Fruit fly (Drosophila melanogaster) whole organism, embryonic: Measurements from ENCODE around the gene CG15282.

Experiments
- ATbp ChIP-seq: fragments of 200-800 bp; sonication (Bioruptor generic); optimal IDR thresholded peaks from 2 replicates; lab custom pipeline; 2017; ENCODE audit warnings: missing biosample characterization, mild to moderate bottlenecking, missing genetic modification characterization, missing genetic modification reagents
- Blimp-1 ChIP-seq: fragments of 200-800 bp; sonication (Bioruptor generic); optimal IDR thresholded peaks from 3 replicates; lab custom pipeline; 2018; ENCODE audit warnings: missing biosample characterization, missing genetic modification characterization, mild to moderate bottlenecking, moderate library complexity, missing genetic modification reagents
- CG10431 ChIP-seq: fragments of 200-800 bp; sonication (Bioruptor generic); optimal IDR thresholded peaks from 3 replicates; lab custom pipeline; 2018; ENCODE audit warnings: missing biosample characterization, mild to moderate bottlenecking, missing genetic modification characterization
- CG10462 ChIP-seq: fragments of 200-800 bp; sonication (Bioruptor generic); optimal IDR thresholded peaks from 2 replicates; lab custom pipeline; 2016; ENCODE audit warnings: missing biosample characterization, missing genetic modification characterization
- CG11504 ChIP-seq: fragments of 200-800 bp; sonication (Bioruptor generic); optimal IDR thresholded peaks from 3 replicates; lab custom pipeline; 2019; ENCODE audit warnings: missing biosample characterization, mild to moderate bottlenecking, missing genetic modification characterization, moderate library complexity
- CG11696 ChIP-seq: fragments of 200-800 bp; sonication (Bioruptor generic); IDR thresholded peaks from 2 replicates; pipeline ENCODE4 v1.3.6; 2022; ENCODE audit warnings: missing biosample characterization, missing genetic modification characterization
- CG11723 ChIP-seq: fragments of 200-800 bp; sonication (Bioruptor generic); optimal IDR thresholded peaks from 2 replicates; lab custom pipeline; 2017; ENCODE audit warnings: missing biosample characterization, mild to moderate bottlenecking, missing genetic modification characterization
- CG12391 ChIP-seq: fragments of 200-800 bp; sonication (Bioruptor generic); optimal IDR thresholded peaks from 3 replicates; lab custom pipeline; 2018; ENCODE audit warnings: missing biosample characterization, mild to moderate bottlenecking, missing genetic modification characterization, moderate library complexity
- CG12659 ChIP-seq: fragments of 200-800 bp; sonication (Bioruptor generic); optimal IDR thresholded peaks from 3 replicates; lab custom pipeline; 2017; ENCODE audit warnings: mild to moderate bottlenecking, missing biosample characterization, missing genetic modification reagents, missing genetic modification characterization
- CG12769 ChIP-seq: fragments of 200-800 bp; sonication (Bioruptor generic); optimal IDR thresholded peaks from 2 replicates; lab custom pipeline; 2019; ENCODE audit warnings: missing biosample characterization, mild to moderate bottlenecking, missing genetic modification characterization, moderate library complexity
- CG14710 ChIP-seq: fragments of 200-800 bp; sonication (Bioruptor generic); optimal IDR thresholded peaks from 3 replicates; lab custom pipeline; 2019; ENCODE audit warnings: missing biosample characterization, mild to moderate bottlenecking, missing genetic modification characterization, moderate library complexity
- CG16813 ChIP-seq: fragments of 200-800 bp; sonication (Bioruptor generic); IDR thresholded peaks from 3 replicates; pipeline ENCODE4 v1.3.6; 2022; ENCODE audit warnings: missing biosample characterization, missing genetic modification characterization; ENCODE audit not compliant: partially characterized antibody
- CG16863 ChIP-seq: fragments of 200-800 bp; sonication (Bioruptor generic); optimal IDR thresholded peaks from 3 replicates; lab custom pipeline; 2016; ENCODE audit warnings: missing biosample characterization, missing genetic modification characterization
- CG17359 ChIP-seq: fragments of 200-800 bp; sonication (Bioruptor generic); optimal IDR thresholded peaks from 3 replicates; lab custom pipeline; 2018; ENCODE audit warnings: missing biosample characterization, mild to moderate bottlenecking, missing genetic modification characterization, moderate library complexity
- CG2678 ChIP-seq: fragments of 200-800 bp; sonication (Bioruptor generic); optimal IDR thresholded peaks from 3 replicates; lab custom pipeline; 2019; ENCODE audit warnings: missing biosample characterization, mild to moderate bottlenecking, missing genetic modification characterization, moderate library complexity
- CG2712 ChIP-seq: fragments of 200-800 bp; optimal IDR thresholded peaks from 3 replicates; lab custom pipeline; 2019; ENCODE audit warnings: missing biosample characterization, mild to moderate bottlenecking, missing genetic modification characterization, moderate library complexity
- CG31388 ChIP-seq: fragments of 200-800 bp; sonication (Bioruptor generic); optimal IDR thresholded peaks from 2 replicates; lab custom pipeline; 2016; ENCODE audit warnings: missing biosample characterization, missing genetic modification characterization
- CG4404 ChIP-seq: fragments of 200-800 bp; sonication (Bioruptor generic); IDR thresholded peaks from 2 replicates; pipeline ENCODE4 v1.3.6; 2022; ENCODE audit warnings: missing biosample characterization, missing genetic modification characterization
- CG4820 ChIP-seq: fragments of 200-800 bp; sonication (Bioruptor generic); optimal IDR thresholded peaks from 3 replicates; lab custom pipeline; 2016; ENCODE audit warnings: missing biosample characterization, missing genetic modification characterization
- CG6175 ChIP-seq: fragments of 200-800 bp; sonication (Bioruptor generic); IDR thresholded peaks from 3 replicates; pipeline ENCODE4 v1.3.6; 2022; ENCODE audit warnings: missing biosample characterization, missing genetic modification characterization
- CG6854 ChIP-seq: fragments of 200-800 bp; sonication (Bioruptor generic); optimal IDR thresholded peaks from 3 replicates; lab custom pipeline; 2017; ENCODE audit warnings: missing biosample characterization, mild to moderate bottlenecking, missing genetic modification characterization
- CG7271 ChIP-seq: fragments of 200-800 bp; sonication (Bioruptor generic); optimal IDR thresholded peaks from 2 replicates; lab custom pipeline; 2018; ENCODE audit warnings: missing biosample characterization, mild to moderate bottlenecking, missing genetic modification characterization, moderate library complexity
- CG7987 ChIP-seq: fragments of 200-800 bp; sonication (Bioruptor generic); optimal IDR thresholded peaks from 2 replicates; lab custom pipeline; 2018; ENCODE audit warnings: missing biosample characterization, mild to moderate bottlenecking, missing genetic modification characterization, moderate library complexity
- Deaf1 ChIP-seq: fragments of 200-800 bp; optimal IDR thresholded peaks from 3 replicates; lab custom pipeline; 2019; ENCODE audit warnings: missing biosample characterization, mild to moderate bottlenecking, missing genetic modification characterization, moderate library complexity
- Dip2 ChIP-seq: fragments of 200-800 bp; sonication (Bioruptor generic); IDR thresholded peaks from 2 replicates; pipeline ENCODE4 v1.3.6; 2022; ENCODE audit warnings: missing biosample characterization, missing genetic modification characterization
- Ets65A ChIP-seq: fragments of 200-800 bp; sonication (Bioruptor generic); peaks from one replicate; lab custom pipeline; 2016; ENCODE audit warnings: missing biosample characterization, missing genetic modification characterization
- Hand ChIP-seq: fragments of 200-800 bp; sonication (Bioruptor generic); optimal IDR thresholded peaks from 2 replicates; lab custom pipeline; 2017; ENCODE audit warnings: mild to moderate bottlenecking, missing biosample characterization, missing genetic modification reagents, missing genetic modification characterization
- Hr51 ChIP-seq, 2 experiments: fragments of 200-800 bp; sonication (Bioruptor generic); optimal IDR thresholded peaks; 2 replicates in 1 of 2; 3 replicates in 1 of 2; lab custom pipeline; 2016 to 2018; ENCODE audit warnings: missing biosample characterization in 2 of 2, missing genetic modification characterization in 2 of 2, mild to moderate bottlenecking in 1 of 2, moderate library complexity in 1 of 2
- MBD-R2 ChIP-seq: fragments of 200-800 bp; sonication (Bioruptor generic); IDR thresholded peaks from 2 replicates; pipeline ENCODE4 v1.3.6; 2022; ENCODE audit warnings: missing biosample characterization, missing genetic modification characterization
- Opbp ChIP-seq: fragments of 200-800 bp; sonication (Bioruptor generic); IDR thresholded peaks from 3 replicates; pipeline ENCODE4 v1.3.6; 2022; ENCODE audit warnings: missing biosample characterization, missing genetic modification characterization; ENCODE audit not compliant: partially characterized antibody
- aop ChIP-seq: fragments of 200-800 bp; sonication (Bioruptor generic); IDR thresholded peaks from 2 replicates; pipeline ENCODE4 v1.3.6; 2022; ENCODE audit warnings: missing biosample characterization, missing genetic modification characterization
- ara ChIP-seq: fragments of 200-800 bp; sonication (Bioruptor generic); IDR thresholded peaks from 2 replicates; pipeline ENCODE4 v1.3.6; 2022; ENCODE audit warnings: missing biosample characterization, missing genetic modification characterization
- az2 ChIP-seq: fragments of 200-800 bp; sonication (Bioruptor generic); optimal IDR thresholded peaks from 3 replicates; lab custom pipeline; 2016; ENCODE audit warnings: missing biosample characterization, missing genetic modification characterization
- bcd ChIP-seq: fragments of 200-800 bp; sonication (Bioruptor generic); optimal IDR thresholded peaks from 2 replicates; lab custom pipeline; 2017; ENCODE audit warnings: missing biosample characterization, mild to moderate bottlenecking, missing genetic modification characterization
- bsh ChIP-seq, 2 experiments: fragments of 200-800 bp; sonication (Bioruptor generic); optimal IDR thresholded peaks; 2 replicates each; lab custom pipeline; 2017 to 2018; ENCODE audit warnings: mild to moderate bottlenecking in 2 of 2, missing biosample characterization in 2 of 2, missing genetic modification characterization in 2 of 2, moderate library complexity in 1 of 2
- btn ChIP-seq: fragments of 200-800 bp; sonication (Bioruptor generic); optimal IDR thresholded peaks from 2 replicates; lab custom pipeline; 2016; ENCODE audit warnings: missing biosample characterization, missing genetic modification characterization
- crol ChIP-seq: fragments of 200-800 bp; sonication (Bioruptor generic); IDR thresholded peaks from 2 replicates; pipeline ENCODE4 v1.3.6; 2022; ENCODE audit warnings: missing biosample characterization, missing genetic modification characterization
- dan ChIP-seq: fragments of 200-800 bp; sonication (Bioruptor generic); IDR thresholded peaks from 2 replicates; pipeline ENCODE4 v1.3.6; 2022; ENCODE audit warnings: missing biosample characterization, missing genetic modification characterization
- danr ChIP-seq: fragments of 200-800 bp; sonication (Bioruptor generic); IDR thresholded peaks from 2 replicates; pipeline ENCODE4 v1.3.6; 2022; ENCODE audit warnings: missing biosample characterization, missing genetic modification characterization
- dmrt99B ChIP-seq: fragments of 200-800 bp; sonication (Bioruptor generic); optimal IDR thresholded peaks from 2 replicates; lab custom pipeline; 2018; ENCODE audit warnings: missing biosample characterization, mild to moderate bottlenecking, missing genetic modification characterization, moderate library complexity
- grau ChIP-seq: fragments of 200-800 bp; optimal IDR thresholded peaks from 3 replicates; lab custom pipeline; 2019; ENCODE audit warnings: missing biosample characterization, mild to moderate bottlenecking, missing genetic modification characterization, moderate library complexity
- ham ChIP-seq: fragments of 200-800 bp; sonication (Bioruptor generic); IDR thresholded peaks from 2 replicates; pipeline ENCODE4 v1.3.6; 2022; ENCODE audit warnings: missing biosample characterization, missing genetic modification characterization
- pum ChIP-seq: fragments of 200-800 bp; sonication (Bioruptor generic); optimal IDR thresholded peaks from 2 replicates; lab custom pipeline; 2016; ENCODE audit warnings: missing biosample characterization, missing genetic modification characterization
- row ChIP-seq: fragments of 200-800 bp; sonication (Bioruptor generic); IDR thresholded peaks from 3 replicates; pipeline ENCODE4 v1.3.6; 2022; ENCODE audit warnings: missing biosample characterization, missing genetic modification characterization
- sd ChIP-seq: fragments of 200-800 bp; sonication (Bioruptor generic); optimal IDR thresholded peaks from 3 replicates; lab custom pipeline; 2018; ENCODE audit warnings: missing biosample characterization, mild to moderate bottlenecking, missing genetic modification characterization, moderate library complexity
- stc ChIP-seq: fragments of 200-800 bp; sonication (Bioruptor generic); IDR thresholded peaks from 2 replicates; pipeline ENCODE4 v1.3.6; 2022; ENCODE audit warnings: missing biosample characterization, missing genetic modification characterization
- tio ChIP-seq: fragments of 200-800 bp; sonication (Bioruptor generic); optimal IDR thresholded peaks from 2 replicates; lab custom pipeline; 2017; ENCODE audit warnings: missing biosample characterization, missing genetic modification characterization, inconsistent platforms
- unpg ChIP-seq: fragments of 200-800 bp; sonication (Bioruptor generic); optimal IDR thresholded peaks from 3 replicates; lab custom pipeline; 2018; ENCODE audit warnings: missing biosample characterization, mild to moderate bottlenecking, missing genetic modification characterization, moderate library complexity
- usp ChIP-seq: fragments of >200 bp; optimal IDR thresholded peaks from 2 replicates; lab custom pipeline; 2017; ENCODE audit warnings: missing biosample characterization, missing genetic modification characterization
- vvl ChIP-seq: fragments of 200-800 bp; sonication (Bioruptor generic); IDR thresholded peaks from 2 replicates; pipeline ENCODE4 v1.3.6; 2022; ENCODE audit warnings: missing biosample characterization, missing genetic modification characterization

CG15282 gene

dm6 chr2L:14697938-14698337 is 14.3 kb upstream of the CG15282 start (continued):
- TF ChIP-seq Ets65A (GFP tag; lab: Kevin White, UChicago) (no peak), danr (no peak), CG17359 (tag; lab: Kevin White, UChicago) (peak; percentile 9), CG31388 (GFP tag; lab: Kevin White, UChicago) (no peak), CG4404 (GFP tag; lab: Robert Waterston, UW) (no peak), crol (no peak), CG12659 (peak; percentile 1), Dip2 (GFP tag; lab: Robert Waterston, UW) (no peak), CG12391 (tag; lab: Kevin White, UChicago) (peak; percentile 6), row (GFP tag; lab: Robert Waterston, UW) (peak; percentile 54; the same call in 1 of the 3 replicates), CG2678 (tag; lab: Kevin White, UChicago) (peak; percentile 38), dmrt99B (peak; percentile 53), CG2712 (tag; lab: Kevin White, UChicago) (peak; percentile 24), Hr51 (GFP tag; optimal IDR thresholded peaks at IDR 0.05; lab: Kevin White, UChicago) (peak in 1 of 2 experiments; percentile 30), vvl (GFP tag; lab: Robert Waterston, UW) (no peak), unpg (peak; percentile 24), btn (GFP tag; lab: Kevin White, UChicago) (no peak), stc (peak; percentile 40; the same call in 1 of the 2 replicates), CG11504 (tag; lab: Kevin White, UChicago) (peak; percentile 50), CG4820 (GFP tag; lab: Kevin White, UChicago) (no peak), aop (no peak), usp (GFP tag; lab: Kevin White, UChicago) (no peak), bsh (GFP tag; optimal IDR thresholded peaks at IDR 0.05; lab: Kevin White, UChicago) (peak in 1 of 2 experiments; percentile 15), grau (peak; percentile 47), dan (GFP tag; lab: Robert Waterston, UW) (no peak)

dm6 chr2L:14698980-14699379 is 13.3 kb upstream of the CG15282 start:
- no peak for TF ChIP-seq CG6854 (GFP tag; lab: Kevin White, UChicago)
- no peak for TF ChIP-seq pum (GFP tag; lab: Kevin White, UChicago)
- TF ChIP-seq CG11723, result no peak
- no peak for TF ChIP-seq ATbp
- peak; percentile 91 for TF ChIP-seq CG10431
- no peak for TF ChIP-seq Hand (GFP tag; lab: Kevin White, UChicago)
- TF ChIP-seq vvl (GFP tag; lab: Robert Waterston, UW), result peak; percentile 10; the same call in 1 of the 2 replicates
- TF ChIP-seq CG7987 (GFP tag; lab: Kevin White, UChicago), result no peak
- no peak for TF ChIP-seq CG11696 (GFP tag; lab: Robert Waterston, UW)
- no peak for TF ChIP-seq Deaf1 (tag; lab: Kevin White, UChicago)
- TF ChIP-seq CG16813, result no peak
- TF ChIP-seq CG14710, result no peak
- TF ChIP-seq CG16863 (GFP tag; lab: Kevin White, UChicago), result no peak
- TF ChIP-seq ham (GFP tag; lab: Robert Waterston, UW), result no peak

DNA sequence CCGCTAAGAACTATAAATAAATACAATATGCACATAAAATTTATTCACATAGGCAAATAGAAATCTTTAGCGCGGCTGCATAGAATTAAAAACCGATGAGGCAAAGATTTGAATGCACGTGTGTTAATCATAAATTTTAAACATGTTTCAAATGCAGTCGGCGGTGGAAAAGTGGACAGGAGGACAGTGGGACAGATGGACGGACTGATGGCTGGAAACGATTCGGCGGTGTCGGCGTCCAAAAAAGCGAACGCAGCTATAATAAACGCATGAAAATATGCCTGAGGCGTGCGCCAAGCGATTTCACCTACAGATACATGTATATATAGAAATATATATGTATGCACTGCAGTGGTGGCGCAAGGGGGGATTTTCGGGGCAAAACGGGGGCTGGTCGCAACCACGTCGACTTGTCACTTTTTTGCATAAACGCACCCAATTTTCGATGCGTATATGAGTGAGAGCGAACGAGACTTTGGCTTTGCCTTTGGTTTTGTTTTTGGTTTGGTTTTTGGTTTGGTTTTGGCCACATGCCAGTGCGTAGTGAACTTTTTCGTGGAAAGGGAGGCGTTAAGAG is 12.7 kb upstream of the CG15282 start:
- TF ChIP-seq az2 (GFP tag; lab: Kevin White, UChicago) (no peak), Blimp-1 (GFP tag; lab: Kevin White, UChicago) (peak; percentile 11), CG7271 (tag; lab: Kevin White, UChicago) (no peak), CG12769 (peak; percentile 36), tio (no peak), ara (GFP tag; lab: Robert Waterston, UW) (no peak), MBD-R2 (GFP tag; lab: Robert Waterston, UW) (no peak), sd (tag; lab: Kevin White, UChicago) (peak; percentile 63), Opbp (GFP tag; lab: Robert Waterston, UW) (0 out of 3 replicates have a peak, but pooled peaks have one; percentile 6), CG6175 (GFP tag; lab: Robert Waterston, UW) (no peak), CG10462 (no peak), bcd (no peak), Dip2 (GFP tag; lab: Robert Waterston, UW) (no peak)
